Fruit fly (Drosophila melanogaster): ENCODE measurements around the gene Esyt2.

DNA sequence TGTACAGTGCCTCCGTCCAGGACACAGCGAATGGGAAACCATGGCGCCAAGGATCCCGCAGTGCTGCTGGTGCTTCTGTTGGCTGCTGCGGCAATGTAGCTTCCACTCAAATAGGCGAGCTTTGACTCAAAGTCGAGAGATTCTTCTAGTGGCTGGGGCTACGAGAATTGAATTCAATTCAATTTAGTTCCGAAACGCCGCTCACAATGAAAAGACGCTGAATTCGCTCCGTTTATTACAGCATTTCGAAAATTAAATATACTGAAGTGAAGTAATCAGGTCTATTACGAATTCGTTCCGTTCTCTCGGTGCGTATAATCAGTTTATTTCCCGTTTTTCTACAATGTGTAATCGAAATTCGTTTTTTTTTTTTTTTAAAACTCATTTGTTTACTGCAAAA is 4.3 kb downstream of the Esyt2 start:
- no peak for TF ChIP-seq sv (GFP tag; optimal IDR thresholded peaks at IDR 0.05)
- no peak for TF ChIP-seq dsf (GFP tag; optimal IDR thresholded peaks at IDR 0.05; ENCODE audit: borderline replicate concordance)
- TF ChIP-seq rgr (GFP tag; optimal IDR thresholded peaks at IDR 0.05) = no peak
- TF ChIP-seq CG9705 (GFP tag; optimal IDR thresholded peaks at IDR 0.05) = no peak
- TF ChIP-seq foxo (GFP tag; optimal IDR thresholded peaks at IDR 0.05) = no peak
- no peak for TF ChIP-seq brk (GFP tag; optimal IDR thresholded peaks at IDR 0.05)
- TF ChIP-seq Abd-B (GFP tag; optimal IDR thresholded peaks at IDR 0.05) = no peak
- no peak for TF ChIP-seq CrebA (GFP tag; optimal IDR thresholded peaks at IDR 0.05; ENCODE audit: borderline replicate concordance)
- TF ChIP-seq N (GFP tag; optimal IDR thresholded peaks at IDR 0.05) = no peak
- no peak for TF ChIP-seq Hr78 (GFP tag; optimal IDR thresholded peaks at IDR 0.05)
- no peak for TF ChIP-seq Jra (GFP tag; optimal IDR thresholded peaks at IDR 0.05)
